Worm (Caenorhabditis elegans) whole organism, L4 larva: ENCODE data around the gene cyp-13A2.

Experiments used
- F26F4.8 ChIP-seq: fragments of 200-800 bp; sonication (Bioruptor generic); conservative IDR thresholded peaks from 2 replicates; pipeline ENCODE4 v1.3.6; 2022; ENCODE audit warnings: missing genetic modification characterization, missing compliant biosample characterization
- F37D6.2 ChIP-seq: sonication (generic microtip); optimal IDR thresholded peaks from 2 replicates; lab custom pipeline; 2016; ENCODE audit warnings: mild to moderate bottlenecking, missing genetic modification characterization, missing compliant biosample characterization
- F44E2.7 ChIP-seq: fragments of 200-800 bp; sonication (Bioruptor generic); IDR thresholded peaks from 2 replicates; pipeline ENCODE4 v2.1.2; 2022; ENCODE audit warnings: missing genetic modification characterization, missing compliant biosample characterization
- F49E8.2 ChIP-seq: sonication (generic microtip); optimal IDR thresholded peaks from 2 replicates; lab custom pipeline; 2016; ENCODE audit warnings: missing compliant biosample characterization, mild to moderate bottlenecking, missing genetic modification characterization, borderline replicate concordance
- T20F7.1 ChIP-seq: fragments of 200-800 bp; sonication (Bioruptor generic); optimal IDR thresholded peaks from 2 replicates; lab custom pipeline; 2018; ENCODE audit warnings: mild to moderate bottlenecking, missing genetic modification characterization, missing compliant biosample characterization
- T26A8.4 ChIP-seq: fragments of 200-800 bp; sonication (Bioruptor generic); IDR thresholded peaks from 2 replicates; pipeline ENCODE4 v1.3.6; 2022; ENCODE audit warnings: missing genetic modification characterization, missing compliant biosample characterization
- Y105C5A.15 ChIP-seq: fragments of 200-800 bp; sonication (Bioruptor generic); IDR thresholded peaks from 2 replicates; pipeline ENCODE4 v1.3.6; 2022; ENCODE audit warnings: missing genetic modification characterization, missing compliant biosample characterization
- Y48G9A.11 ChIP-seq: fragments of 200-800 bp; sonication (Bioruptor generic); IDR thresholded peaks from 2 replicates; pipeline ENCODE4 v1.3.6; 2022; ENCODE audit warnings: missing genetic modification reagents, missing genetic modification characterization, missing compliant biosample characterization
- arid-1 ChIP-seq: fragments of 200-800 bp; sonication (Bioruptor generic); conservative IDR thresholded peaks from 2 replicates; pipeline ENCODE4 v1.3.6; 2022; ENCODE audit warnings: missing genetic modification reagents, missing genetic modification characterization, missing compliant biosample characterization
- ceh-62 ChIP-seq: sonication (generic microtip); optimal IDR thresholded peaks from 2 replicates; lab custom pipeline; 2017; ENCODE audit warnings: missing biosample characterization, missing genetic modification characterization
- daf-16 ChIP-seq, 3 experiments: sonication (generic microtip); optimal IDR thresholded peaks; 2 replicates each; lab custom pipeline; 2016 to 2017; ENCODE audit warnings: missing genetic modification characterization in 3 of 3, missing genetic modification reagents in 3 of 3, mild to moderate bottlenecking in 2 of 3, missing compliant biosample characterization in 2 of 3, missing biosample characterization in 1 of 3, moderate library complexity in 1 of 3
- dpl-1 ChIP-seq: fragments of 150-350 bp; optimal IDR thresholded peaks from 2 replicates; lab custom pipeline; 2014; ENCODE audit warnings: missing biosample characterization, missing genetic modification reagents, missing genetic modification characterization
- duxl-1 ChIP-seq: sonication (generic microtip); optimal IDR thresholded peaks from 2 replicates; lab custom pipeline; 2016; ENCODE audit warnings: mild to moderate bottlenecking, missing genetic modification characterization, moderate library complexity, missing compliant biosample characterization; ENCODE audit not compliant: poor library complexity
- dve-1 ChIP-seq: sonication (generic microtip); optimal IDR thresholded peaks from 2 replicates; lab custom pipeline; 2017; ENCODE audit warnings: antibody characterized with exemption, mild to moderate bottlenecking, missing genetic modification characterization, missing compliant biosample characterization; ENCODE audit not compliant: insufficient read depth
- egl-27 ChIP-seq: sonication (generic microtip); optimal IDR thresholded peaks from 3 replicates; lab custom pipeline; 2017; ENCODE audit warnings: missing biosample characterization, missing genetic modification reagents, missing genetic modification characterization
- fkh-10 ChIP-seq: fragments of 150-350 bp; optimal IDR thresholded peaks from 2 replicates; lab custom pipeline; 2014; ENCODE audit warnings: missing biosample characterization, missing genetic modification reagents, missing genetic modification characterization
- hif-1 ChIP-seq, 2 experiments: sonication (generic microtip); optimal IDR thresholded peaks; 2 replicates each; lab custom pipeline; 2016 to 2017; ENCODE audit warnings: missing compliant biosample characterization in 2 of 2, missing genetic modification characterization in 2 of 2, missing genetic modification reagents in 2 of 2, missing genotype in 2 of 2, mild to moderate bottlenecking in 1 of 2
- hmg-1.1 ChIP-seq: fragments of 200-800 bp; sonication (Bioruptor generic); IDR thresholded peaks from 2 replicates; pipeline ENCODE4 v1.3.6; 2022; ENCODE audit warnings: missing genetic modification reagents, missing genetic modification characterization, missing compliant biosample characterization
- lim-7 ChIP-seq: fragments of 200-800 bp; sonication (Bioruptor generic); IDR thresholded peaks from 2 replicates; pipeline ENCODE4 v1.3.6; 2022; ENCODE audit warnings: missing genetic modification characterization, missing compliant biosample characterization
- lin-1 ChIP-seq: fragments of 200-800 bp; sonication (Bioruptor generic); IDR thresholded peaks from 2 replicates; pipeline ENCODE4 v1.3.6; 2022; ENCODE audit warnings: missing genetic modification reagents, missing genetic modification characterization, missing compliant biosample characterization
- lin-38 ChIP-seq: fragments of 200-800 bp; sonication (Bioruptor generic); IDR thresholded peaks from 2 replicates; pipeline ENCODE4 v1.3.6; 2022; ENCODE audit warnings: missing genetic modification reagents, missing genetic modification characterization, missing compliant biosample characterization
- lin-39 ChIP-seq: fragments of 150-350 bp; optimal IDR thresholded peaks from 2 replicates; lab custom pipeline; 2014; ENCODE audit warnings: missing biosample characterization, missing genetic modification reagents, missing genetic modification characterization
- mdl-1 ChIP-seq, 2 experiments: fragments of 150-350 bp in 1 of 2; sonication (generic microtip) in 1 of 2; optimal IDR thresholded peaks; 2 replicates each; lab custom pipeline; 2014 to 2017; ENCODE audit warnings: missing biosample characterization in 2 of 2, missing genetic modification characterization in 2 of 2
- mes-2 ChIP-seq: sonication (generic microtip); optimal IDR thresholded peaks from 2 replicates; lab custom pipeline; 2016; ENCODE audit warnings: missing genotype, mild to moderate bottlenecking, missing genetic modification characterization, missing compliant biosample characterization; ENCODE audit not compliant: poor library complexity, severe bottlenecking
- mxl-3 ChIP-seq: fragments of 200-800 bp; sonication (Bioruptor generic); optimal IDR thresholded peaks from 2 replicates; lab custom pipeline; 2018; ENCODE audit warnings: mild to moderate bottlenecking, missing genetic modification characterization, missing compliant biosample characterization
- nhr-10 ChIP-seq: fragments of 150-350 bp; optimal IDR thresholded peaks from 2 replicates; lab custom pipeline; 2014; ENCODE audit warnings: missing biosample characterization, missing genetic modification characterization
- nhr-102 ChIP-seq: sonication (generic microtip); optimal IDR thresholded peaks from 2 replicates; lab custom pipeline; 2016; ENCODE audit warnings: mild to moderate bottlenecking, missing genetic modification characterization, moderate library complexity, missing compliant biosample characterization
- nhr-11 ChIP-seq: fragments of 150-350 bp; optimal IDR thresholded peaks from 2 replicates; lab custom pipeline; 2014; ENCODE audit warnings: missing biosample characterization, missing genetic modification characterization
- nhr-41 ChIP-seq: fragments of 200-800 bp; sonication (Bioruptor generic); IDR thresholded peaks from 2 replicates; pipeline ENCODE4 v1.3.6; 2022; ENCODE audit warnings: missing genetic modification reagents, missing genetic modification characterization, missing compliant biosample characterization
- nhr-48 ChIP-seq: sonication (generic microtip); optimal IDR thresholded peaks from 2 replicates; lab custom pipeline; 2016; ENCODE audit warnings: mild to moderate bottlenecking, missing genetic modification characterization, missing compliant biosample characterization
- nhr-6 ChIP-seq: fragments of 150-350 bp; optimal IDR thresholded peaks from 2 replicates; lab custom pipeline; 2014; ENCODE audit warnings: missing biosample characterization, missing genetic modification characterization
- nhr-76 ChIP-seq: fragments of 150-350 bp; optimal IDR thresholded peaks from 2 replicates; lab custom pipeline; 2014; ENCODE audit warnings: missing biosample characterization, missing genetic modification characterization
- nhr-77 ChIP-seq: fragments of 150-350 bp; optimal IDR thresholded peaks from 2 replicates; lab custom pipeline; 2014; ENCODE audit warnings: missing biosample characterization, missing genetic modification characterization
- php-3 ChIP-seq: fragments of 200-800 bp; sonication (Bioruptor generic); IDR thresholded peaks from 2 replicates; pipeline ENCODE4 v1.3.6; 2022; ENCODE audit warnings: missing genetic modification reagents, missing genetic modification characterization, missing compliant biosample characterization
- pqm-1 ChIP-seq: sonication (generic microtip); optimal IDR thresholded peaks from 2 replicates; lab custom pipeline; 2017; ENCODE audit warnings: missing biosample characterization, missing genetic modification characterization
- snpc-1.2 ChIP-seq: fragments of 200-800 bp; sonication (Bioruptor generic); IDR thresholded peaks from 2 replicates; pipeline ENCODE4 v1.3.6; 2022; ENCODE audit warnings: missing genetic modification reagents, missing genetic modification characterization, missing compliant biosample characterization
- snpc-4 ChIP-seq: fragments of 150-350 bp; optimal IDR thresholded peaks from 2 replicates; lab custom pipeline; 2014; ENCODE audit warnings: missing biosample characterization, missing genetic modification characterization
- spr-3 ChIP-seq: fragments of 200-800 bp; sonication (Bioruptor generic); optimal IDR thresholded peaks from 2 replicates; lab custom pipeline; 2018; ENCODE audit warnings: mild to moderate bottlenecking, missing genetic modification characterization, missing compliant biosample characterization
- tra-1 ChIP-seq: fragments of 200-800 bp; sonication (Bioruptor generic); IDR thresholded peaks from 2 replicates; pipeline ENCODE4 v1.3.6; 2022; ENCODE audit warnings: missing genetic modification reagents, missing genetic modification characterization, missing compliant biosample characterization
- unc-130 ChIP-seq: sonication (generic microtip); optimal IDR thresholded peaks from 2 replicates; lab custom pipeline; 2016; ENCODE audit warnings: missing genetic modification reagents, missing genetic modification characterization, missing compliant biosample characterization
- zfp-2 ChIP-seq: sonication (generic microtip); optimal IDR thresholded peaks from 2 replicates; lab custom pipeline; 2016; ENCODE audit warnings: mild to moderate bottlenecking, missing genetic modification characterization, missing compliant biosample characterization

Gene cyp-13A2

ce11 chrII:9769797-9770520 is 17.5 kb downstream of the cyp-13A2 start, which contains the start of gene aqp-10 (continued):
- 0 out of 2 replicates have a peak, but pooled peaks have one; percentile 42 for TF ChIP-seq php-3
- no peak for TF ChIP-seq F26F4.8 (GFP tag; lab: Robert Waterston, UW)
- TF ChIP-seq daf-16 (GFP tag; optimal IDR thresholded peaks at IDR 0.05; lab: Kevin White, UChicago): peak in 1 of 2 experiments; percentile 68
- peak; percentile 80 for TF ChIP-seq daf-16 (tag; optimal IDR thresholded peaks at IDR 0.05; lab: Kevin White, UChicago)
- no peak for TF ChIP-seq duxl-1 (tag; lab: Kevin White, UChicago)
- TF ChIP-seq zfp-2 (tag; lab: Kevin White, UChicago): no peak
- TF ChIP-seq nhr-11 (tag; lab: Kevin White, UChicago): no peak
- peak; percentile 45 for TF ChIP-seq nhr-48 (tag; lab: Kevin White, UChicago)
- TF ChIP-seq nhr-10 (tag; lab: Kevin White, UChicago): no peak
- TF ChIP-seq T20F7.1 (GFP tag; lab: Kevin White, UChicago): peak; percentile 53
- TF ChIP-seq lim-7: no peak
- TF ChIP-seq nhr-76 (tag; lab: Kevin White, UChicago): no peak
- TF ChIP-seq snpc-4 (tag; lab: Kevin White, UChicago): no peak
- TF ChIP-seq pqm-1 (tag; lab: Kevin White, UChicago): peak; percentile 73
- TF ChIP-seq mes-2 (tag; lab: Kevin White, UChicago): peak; percentile 62
- TF ChIP-seq dpl-1 (GFP tag; lab: Kevin White, UChicago): peak; percentile 49
- peak; percentile 74 for TF ChIP-seq nhr-6 (tag; lab: Kevin White, UChicago)
- TF ChIP-seq nhr-102 (tag; lab: Kevin White, UChicago): peak; percentile 76
- TF ChIP-seq lin-38 (GFP tag; lab: Robert Waterston, UW): peak; percentile 51
- peak in 1 of 2 experiments; percentile 44 for TF ChIP-seq hif-1 (tag; optimal IDR thresholded peaks at IDR 0.05; lab: Kevin White, UChicago)
- no peak for TF ChIP-seq snpc-1.2
- TF ChIP-seq F44E2.7: no peak
- peak; percentile 71 for TF ChIP-seq dve-1 (tag; lab: Kevin White, UChicago)
- no peak for TF ChIP-seq Y48G9A.11
- TF ChIP-seq nhr-77 (tag; lab: Kevin White, UChicago): peak; percentile 35
- TF ChIP-seq arid-1: 0 out of 2 replicates have a peak, but pooled peaks have one; percentile 28
- no peak for TF ChIP-seq Y105C5A.15 (GFP tag; lab: Robert Waterston, UW)

- TF ChIP-seq F49E8.2 (tag; lab: Kevin White, UChicago): no peak
- TF ChIP-seq lin-1: no peak
- no peak for TF ChIP-seq ceh-62 (tag; lab: Kevin White, UChicago)
- no peak for TF ChIP-seq Y105C5A.15 (GFP tag; lab: Robert Waterston, UW)
- no peak for TF ChIP-seq mxl-3 (GFP tag; lab: Kevin White, UChicago)
- no peak for TF ChIP-seq mes-2 (tag; lab: Kevin White, UChicago)
- no peak for TF ChIP-seq spr-3 (GFP tag; lab: Kevin White, UChicago)
- no peak for TF ChIP-seq T26A8.4 (GFP tag; lab: Robert Waterston, UW)
- TF ChIP-seq pqm-1 (tag; lab: Kevin White, UChicago): no peak
- no peak for TF ChIP-seq lin-38 (GFP tag; lab: Robert Waterston, UW)
- no peak for TF ChIP-seq fkh-10
- TF ChIP-seq unc-130 (GFP tag; lab: Kevin White, UChicago): no peak
- no peak for TF ChIP-seq tra-1
- no peak for TF ChIP-seq lin-39 (tag; lab: Kevin White, UChicago)
- no peak for TF ChIP-seq hif-1 (tag; optimal IDR thresholded peaks at IDR 0.05; lab: Kevin White, UChicago)
- no peak for TF ChIP-seq nhr-41 (GFP tag; lab: Robert Waterston, UW)
- TF ChIP-seq egl-27 (tag; lab: Kevin White, UChicago): no peak
- TF ChIP-seq F37D6.2 (tag; lab: Kevin White, UChicago): no peak
- TF ChIP-seq hmg-1.1 (GFP tag; lab: Robert Waterston, UW): no peak
- no peak for TF ChIP-seq mdl-1 (tag; optimal IDR thresholded peaks at IDR 0.05; lab: Kevin White, UChicago)
- TF ChIP-seq, all 104 proteins: peak for 0
Observed at ce11 chrII:9764696-9765095, 22.7 kb downstream of the cyp-13A2 start.
